Worm (Caenorhabditis elegans) whole organism, L2 larva: ENCODE measurements around the gene ssna-1.

Source experiments
- C34F6.9 ChIP-seq: fragments of 150-350 bp; optimal IDR thresholded peaks from 2 replicates; lab custom pipeline; 2014; ENCODE audit warnings: missing biosample characterization, missing genetic modification characterization
- F13H6.1 ChIP-seq: sonication (generic microtip); optimal IDR thresholded peaks from 2 replicates; lab custom pipeline; 2016; ENCODE audit warnings: missing genetic modification characterization, missing compliant biosample characterization
- R02D3.7 ChIP-seq: fragments of 150-350 bp; optimal IDR thresholded peaks from 2 replicates; lab custom pipeline; 2014; ENCODE audit warnings: missing biosample characterization, missing genetic modification characterization
- Y55F3AM.14 ChIP-seq: fragments of 200-800 bp; sonication (Bioruptor generic); optimal IDR thresholded peaks from 2 replicates; lab custom pipeline; 2018; ENCODE audit warnings: mild to moderate bottlenecking, missing genetic modification characterization, missing compliant biosample characterization
- ZK546.5 ChIP-seq: sonication (generic microtip); optimal IDR thresholded peaks from 2 replicates; lab custom pipeline; 2017; ENCODE audit warnings: missing biosample characterization, missing genetic modification characterization
- alr-1 ChIP-seq: fragments of 150-350 bp; optimal IDR thresholded peaks from 2 replicates; lab custom pipeline; 2014; ENCODE audit warnings: missing biosample characterization, missing genetic modification characterization
- aly-2 ChIP-seq: fragments of 150-350 bp; optimal IDR thresholded peaks from 2 replicates; lab custom pipeline; 2014; ENCODE audit warnings: missing biosample characterization, missing genetic modification characterization
- ama-1 ChIP-seq: fragments of 150-350 bp; optimal IDR thresholded peaks from 2 replicates; lab custom pipeline; 2018; ENCODE audit warnings: inconsistent platforms
- blmp-1 ChIP-seq: sonication (generic microtip); optimal IDR thresholded peaks from 2 replicates; lab custom pipeline; 2017; ENCODE audit warnings: missing genetic modification characterization, mild to moderate bottlenecking, missing compliant biosample characterization, antibody characterized with exemption, moderate library complexity; ENCODE audit not compliant: insufficient read depth
- ceh-16 ChIP-seq: fragments of 150-350 bp; optimal IDR thresholded peaks from 2 replicates; lab custom pipeline; 2014; ENCODE audit warnings: missing biosample characterization, missing genetic modification characterization
- ceh-82 ChIP-seq: fragments of 150-350 bp; optimal IDR thresholded peaks from 2 replicates; lab custom pipeline; 2014; ENCODE audit warnings: missing biosample characterization, missing genetic modification characterization
- crh-2 ChIP-seq: sonication (generic microtip); optimal IDR thresholded peaks from 2 replicates; lab custom pipeline; 2017; ENCODE audit warnings: missing biosample characterization, missing genetic modification characterization
- dmd-4 ChIP-seq: sonication (generic microtip); optimal IDR thresholded peaks from 2 replicates; lab custom pipeline; 2017; ENCODE audit warnings: missing biosample characterization, missing genetic modification characterization
- egl-27 ChIP-seq: sonication (generic microtip); optimal IDR thresholded peaks from 3 replicates; lab custom pipeline; 2017; ENCODE audit warnings: missing biosample characterization, missing genetic modification reagents, missing genetic modification characterization
- elt-1 ChIP-seq: fragments of 150-350 bp; optimal IDR thresholded peaks from 2 replicates; lab custom pipeline; 2014; ENCODE audit warnings: missing biosample characterization, missing genetic modification characterization
- elt-3 ChIP-seq: sonication (generic microtip); optimal IDR thresholded peaks from 2 replicates; lab custom pipeline; 2017; ENCODE audit warnings: missing biosample characterization, missing genetic modification characterization
- fos-1 ChIP-seq: fragments of 150-350 bp; optimal IDR thresholded peaks from 2 replicates; lab custom pipeline; 2014; ENCODE audit warnings: missing biosample characterization, missing genetic modification characterization
- gmeb-1 ChIP-seq: fragments of 150-350 bp; optimal IDR thresholded peaks from 2 replicates; lab custom pipeline; 2014; ENCODE audit warnings: missing biosample characterization, missing genetic modification characterization
- lin-11 ChIP-seq: fragments of 150-350 bp; sonication (generic microtip); optimal IDR thresholded peaks from 2 replicates; lab custom pipeline; 2014; ENCODE audit warnings: missing biosample characterization, missing genetic modification characterization, inconsistent platforms, mixed read lengths
- lin-13 ChIP-seq: fragments of 150-350 bp; optimal IDR thresholded peaks from 2 replicates; lab custom pipeline; 2014; ENCODE audit warnings: missing biosample characterization, missing genetic modification reagents, missing genetic modification characterization
- lin-39 ChIP-seq: fragments of 150-350 bp; optimal IDR thresholded peaks from 2 replicates; lab custom pipeline; 2014; ENCODE audit warnings: missing biosample characterization, missing genetic modification reagents, missing genetic modification characterization
- lsy-2 ChIP-seq, 2 experiments: fragments of 150-350 bp in 1 of 2; sonication (generic microtip) in 1 of 2; optimal IDR thresholded peaks; 2 replicates each; lab custom pipeline; 2014 to 2017; ENCODE audit warnings: missing biosample characterization in 2 of 2, missing genetic modification characterization in 2 of 2
- mab-5 ChIP-seq: fragments of 150-350 bp; optimal IDR thresholded peaks from 2 replicates; lab custom pipeline; 2014; ENCODE audit warnings: missing biosample characterization, missing genetic modification characterization
- mbf-1 ChIP-seq: sonication (generic microtip); optimal IDR thresholded peaks from 2 replicates; lab custom pipeline; 2017; ENCODE audit warnings: missing biosample characterization, missing genetic modification characterization
- mdl-1 ChIP-seq, 2 experiments: fragments of 150-350 bp in 1 of 2; sonication (generic microtip) in 1 of 2; optimal IDR thresholded peaks; 2 replicates each; lab custom pipeline; 2017; ENCODE audit warnings: missing biosample characterization in 2 of 2, missing genetic modification characterization in 2 of 2
- nhr-10 ChIP-seq: sonication (generic microtip); optimal IDR thresholded peaks from 2 replicates; lab custom pipeline; 2017; ENCODE audit warnings: missing biosample characterization, missing genetic modification characterization
- nhr-11 ChIP-seq: fragments of 150-350 bp; optimal IDR thresholded peaks from 2 replicates; lab custom pipeline; 2014; ENCODE audit warnings: missing biosample characterization, missing genetic modification characterization
- nhr-12 ChIP-seq: fragments of 150-350 bp; optimal IDR thresholded peaks from 2 replicates; lab custom pipeline; 2014; ENCODE audit warnings: missing biosample characterization, missing genetic modification characterization
- nhr-129 ChIP-seq: fragments of 150-350 bp; optimal IDR thresholded peaks from 2 replicates; lab custom pipeline; 2014; ENCODE audit warnings: missing biosample characterization, missing genetic modification characterization
- nhr-21 ChIP-seq: fragments of 150-350 bp; optimal IDR thresholded peaks from 2 replicates; lab custom pipeline; 2014; ENCODE audit warnings: missing biosample characterization, missing genetic modification characterization
- nhr-23 ChIP-seq: fragments of 150-350 bp; optimal IDR thresholded peaks from 2 replicates; lab custom pipeline; 2014; ENCODE audit warnings: missing biosample characterization, missing genetic modification reagents, missing genetic modification characterization
- nhr-237 ChIP-seq: fragments of 150-350 bp; optimal IDR thresholded peaks from 2 replicates; lab custom pipeline; 2014; ENCODE audit warnings: missing biosample characterization, missing genetic modification characterization
- nhr-25 ChIP-seq: fragments of 150-350 bp; sonication (generic microtip); optimal IDR thresholded peaks from 3 replicates; lab custom pipeline; 2014; ENCODE audit warnings: missing biosample characterization, missing genetic modification characterization
- nhr-6 ChIP-seq: fragments of 150-350 bp; optimal IDR thresholded peaks from 2 replicates; lab custom pipeline; 2014; ENCODE audit warnings: missing biosample characterization, missing genetic modification characterization
- nhr-77 ChIP-seq: fragments of 150-350 bp; optimal IDR thresholded peaks from 2 replicates; lab custom pipeline; 2014; ENCODE audit warnings: missing biosample characterization, missing genetic modification characterization
- peb-1 ChIP-seq: fragments of 150-350 bp; optimal IDR thresholded peaks from 2 replicates; lab custom pipeline; 2014; ENCODE audit warnings: missing biosample characterization, missing genetic modification characterization
- sem-4 ChIP-seq: fragments of 150-350 bp; optimal IDR thresholded peaks from 2 replicates; lab custom pipeline; 2014; ENCODE audit warnings: missing biosample characterization, missing genetic modification reagents, missing genetic modification characterization
- skn-1 ChIP-seq: sonication (generic microtip); optimal IDR thresholded peaks from 2 replicates; lab custom pipeline; 2017; ENCODE audit warnings: missing biosample characterization, missing genetic modification characterization
- sma-3 ChIP-seq: sonication (generic microtip); optimal IDR thresholded peaks from 2 replicates; lab custom pipeline; 2016; ENCODE audit warnings: missing genetic modification reagents, missing genetic modification characterization, missing compliant biosample characterization
- sma-9 ChIP-seq, 2 experiments: fragments of 150-350 bp in 1 of 2; sonication (generic microtip) in 1 of 2; optimal IDR thresholded peaks; 2 replicates each; lab custom pipeline; 2014 to 2016; ENCODE audit warnings: missing genetic modification characterization in 2 of 2, mild to moderate bottlenecking in 1 of 2, missing biosample characterization in 1 of 2, missing compliant biosample characterization in 1 of 2, missing genetic modification reagents in 1 of 2, moderate library complexity in 1 of 2
- snpc-4 ChIP-seq: fragments of 150-350 bp; optimal IDR thresholded peaks from 2 replicates; lab custom pipeline; 2014; ENCODE audit warnings: missing biosample characterization, missing genetic modification characterization
- unc-39 ChIP-seq: fragments of 150-350 bp; optimal IDR thresholded peaks from 2 replicates; lab custom pipeline; 2014; ENCODE audit warnings: missing biosample characterization, missing genetic modification characterization
- unc-55 ChIP-seq: fragments of 150-350 bp; sonication (generic microtip); optimal IDR thresholded peaks from 3 replicates; lab custom pipeline; 2014; ENCODE audit warnings: missing biosample characterization, missing genetic modification reagents, missing genetic modification characterization
- unc-62 ChIP-seq: fragments of 150-350 bp; optimal IDR thresholded peaks from 2 replicates; lab custom pipeline; 2014; ENCODE audit warnings: missing biosample characterization, missing genetic modification reagents, missing genetic modification characterization
- zag-1 ChIP-seq: fragments of 150-350 bp; optimal IDR thresholded peaks from 2 replicates; lab custom pipeline; 2014; ENCODE audit warnings: missing biosample characterization, missing genetic modification characterization
- ztf-1 ChIP-seq: fragments of 200-800 bp; sonication (Bioruptor generic); conservative IDR thresholded peaks from 2 replicates; pipeline ENCODE4 v1.3.6; 2022; ENCODE audit warnings: missing genetic modification characterization, missing compliant biosample characterization
- ztf-11 ChIP-seq: sonication (generic microtip); optimal IDR thresholded peaks from 2 replicates; lab custom pipeline; 2017; ENCODE audit warnings: missing biosample characterization, missing genetic modification characterization
- ztf-4 ChIP-seq: fragments of 150-350 bp; optimal IDR thresholded peaks from 2 replicates; lab custom pipeline; 2014; ENCODE audit warnings: missing biosample characterization, missing genetic modification characterization

Gene ssna-1

DNA sequence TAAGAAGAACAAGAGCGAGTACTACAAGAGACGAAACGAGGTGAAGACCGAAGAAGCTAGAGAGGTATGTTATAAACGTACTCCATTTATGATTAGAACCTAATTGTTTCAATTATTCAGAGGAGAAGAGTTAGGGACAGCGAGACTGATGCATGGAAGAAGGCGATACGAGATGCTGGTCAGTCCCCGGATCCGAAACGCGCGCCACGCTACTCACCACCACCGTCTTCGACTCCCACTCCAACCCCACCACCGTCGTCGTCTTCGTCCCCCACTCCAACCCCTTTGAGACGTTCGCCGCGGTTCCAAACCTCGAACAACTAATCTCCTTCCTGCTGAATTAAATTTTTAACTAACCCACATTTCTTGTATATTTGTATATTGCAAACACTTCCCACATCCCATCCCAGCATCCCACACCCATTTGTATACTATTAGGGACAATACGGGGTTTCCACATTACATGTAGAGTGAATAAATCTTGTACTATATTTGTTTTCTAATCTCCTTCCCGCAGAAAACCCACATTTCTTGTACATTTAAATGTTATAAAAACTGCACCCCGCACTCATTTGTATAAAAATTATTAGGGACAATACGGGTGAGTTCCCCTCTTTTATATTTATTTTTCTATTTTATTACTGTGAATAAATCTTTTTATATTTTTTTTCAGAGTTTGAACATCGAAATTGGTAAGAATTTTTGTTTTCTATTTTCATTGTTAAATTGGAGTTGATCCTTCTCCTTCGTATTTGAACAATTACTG, 418 bp upstream of the ssna-1 start:
- no peak for TF ChIP-seq nhr-23 (tag; lab: Kevin White, UChicago)
- no peak for TF ChIP-seq aly-2
- TF ChIP-seq lsy-2 (tag; optimal IDR thresholded peaks at IDR 0.05; lab: Kevin White, UChicago): no peak
- no peak for TF ChIP-seq nhr-10 (tag; lab: Kevin White, UChicago)
- TF ChIP-seq lin-11: no peak
- TF ChIP-seq elt-1 (tag; lab: Kevin White, UChicago): no peak

DNA sequence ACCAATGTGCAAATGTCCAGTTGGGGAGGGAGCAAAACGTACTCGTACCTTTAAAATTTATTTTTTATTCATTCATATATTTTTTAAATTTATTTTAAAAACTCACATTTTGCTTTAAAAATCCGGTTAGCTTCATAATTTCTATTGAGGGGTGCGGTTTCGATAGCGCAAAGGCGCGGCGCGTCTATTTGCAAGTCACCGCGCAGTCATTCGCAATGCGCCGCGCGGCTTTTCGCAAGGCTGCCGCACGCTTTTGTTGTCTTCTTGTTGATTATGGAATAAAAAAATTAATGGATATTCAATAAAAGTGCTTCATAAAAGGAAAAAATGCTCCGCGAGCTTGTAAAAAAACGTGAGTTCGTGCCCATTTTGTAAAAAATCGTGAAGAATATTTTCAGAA, 2.4 kb downstream of the ssna-1 start, which contains the start of the genes ears-2 and uncp-18:
ears-2 (minus strand) TSS at position 190 of the 400 bp plus-strand sequence.
uncp-18 (plus strand) TSS at position 282 of the 400 bp plus-strand sequence.
- TF ChIP-seq lin-11 (peak; percentile 97), crh-2 (peak; percentile 85), F13H6.1 (peak; percentile 95), nhr-10 (tag; lab: Kevin White, UChicago) (peak; percentile 53), aly-2 (no peak), lin-13 (GFP tag; lab: Kevin White, UChicago) (peak; percentile 94), blmp-1 (peak; percentile 39), zag-1 (tag; lab: Kevin White, UChicago) (peak; percentile 40), R02D3.7 (tag; lab: Kevin White, UChicago) (peak; percentile 36), sma-3 (GFP tag; lab: Kevin White, UChicago) (peak; percentile 97), ztf-1 (GFP tag; lab: Robert Waterston, UW) (no peak), elt-1 (tag; lab: Kevin White, UChicago) (no peak), nhr-77 (tag; lab: Kevin White, UChicago) (peak; percentile 39), nhr-21 (tag; lab: Kevin White, UChicago) (peak; percentile 80), mdl-1 (tag; optimal IDR thresholded peaks at IDR 0.05; lab: Kevin White, UChicago) (peak; percentile 12 to 56), nhr-12 (tag; lab: Kevin White, UChicago) (no peak), nhr-129 (peak; percentile 81), nhr-237 (tag; lab: Kevin White, UChicago) (no peak), peb-1 (tag; lab: Kevin White, UChicago) (no peak), lin-39 (no peak), nhr-6 (tag; lab: Kevin White, UChicago) (peak; percentile 86), ztf-11 (tag; lab: Kevin White, UChicago) (peak; percentile 23), ama-1 (lab: Kevin White, UChicago) (no peak), skn-1 (tag; lab: Kevin White, UChicago) (peak; percentile 77), nhr-23 (tag; lab: Kevin White, UChicago) (no peak), C34F6.9 (tag; lab: Kevin White, UChicago) (peak; percentile 75), nhr-25 (tag; lab: Kevin White, UChicago) (peak; percentile 88), ztf-4 (tag; lab: Kevin White, UChicago) (peak; percentile 85), unc-62 (GFP tag; lab: Kevin White, UChicago) (no peak), nhr-11 (tag; lab: Kevin White, UChicago) (peak; percentile 36), fos-1 (tag; lab: Kevin White, UChicago) (peak; percentile 53), ZK546.5 (tag; lab: Kevin White, UChicago) (peak; percentile 49), sma-9 (GFP tag; optimal IDR thresholded peaks at IDR 0.05; lab: Kevin White, UChicago) (peak; percentile 93), sma-9 (tag; optimal IDR thresholded peaks at IDR 0.05; lab: Kevin White, UChicago) (no peak), alr-1 (tag; lab: Kevin White, UChicago) (no peak), egl-27 (tag; lab: Kevin White, UChicago) (peak; percentile 62), dmd-4 (no peak), mab-5 (tag; lab: Kevin White, UChicago) (peak; percentile 91), lsy-2 (tag; optimal IDR thresholded peaks at IDR 0.05; lab: Kevin White, UChicago) (peak; percentile 80 to 95), Y55F3AM.14 (GFP tag; lab: Kevin White, UChicago) (peak; percentile 74), gmeb-1 (peak; percentile 85), unc-55 (peak; percentile 94), ceh-82 (tag; lab: Kevin White, UChicago) (peak; percentile 76), mbf-1 (tag; lab: Kevin White, UChicago) (no peak), unc-39 (tag; lab: Kevin White, UChicago) (no peak), snpc-4 (tag; lab: Kevin White, UChicago) (peak; percentile 62), elt-3 (tag; lab: Kevin White, UChicago) (no peak), sem-4 (peak; percentile 88), ceh-16 (tag; lab: Kevin White, UChicago) (peak; percentile 25)
